Worm (Caenorhabditis elegans) whole organism, L1 larva: Measurements from ENCODE around the gene D1025.1.
A peak's percentile ranks its signal among the peaks of the same experiment; 100 is the strongest.

Experiments used
- C04F5.9 ChIP-seq: sonication (generic microtip); optimal IDR thresholded peaks from 2 replicates; lab custom pipeline; 2016; ENCODE audit warnings: missing genetic modification characterization, missing compliant biosample characterization
- F16B12.6 ChIP-seq: fragments of 150-350 bp; optimal IDR thresholded peaks from 2 replicates; lab custom pipeline; 2014; ENCODE audit warnings: missing biosample characterization, missing genetic modification characterization
- alr-1 ChIP-seq: fragments of 200-800 bp; sonication (Bioruptor generic); optimal IDR thresholded peaks from 2 replicates; lab custom pipeline; 2018; ENCODE audit warnings: borderline replicate concordance, mild to moderate bottlenecking, missing genetic modification characterization, missing compliant biosample characterization
- ama-1 ChIP-seq: fragments of 150-350 bp; optimal IDR thresholded peaks from 2 replicates; lab custom pipeline; 2014
- blmp-1 ChIP-seq: fragments of 150-350 bp; optimal IDR thresholded peaks from 2 replicates; lab custom pipeline; 2014; ENCODE audit warnings: missing biosample characterization, missing genetic modification characterization
- ceh-82 ChIP-seq, 3 experiments: fragments of 150-350 bp in 1 of 3; sonication (generic microtip) in 2 of 3; optimal IDR thresholded peaks; 2 replicates each; lab custom pipeline; 2014 to 2017; ENCODE audit warnings: missing biosample characterization in 3 of 3, missing genetic modification characterization in 3 of 3
- ceh-90 ChIP-seq: sonication (generic microtip); optimal IDR thresholded peaks from 2 replicates; lab custom pipeline; 2016; ENCODE audit warnings: missing genetic modification characterization, missing compliant biosample characterization
- ces-1 ChIP-seq: fragments of 150-350 bp; optimal IDR thresholded peaks from 2 replicates; lab custom pipeline; 2014; ENCODE audit warnings: missing biosample characterization, missing genetic modification reagents, missing genetic modification characterization
- efl-1 ChIP-seq, 4 experiments: fragments of 150-350 bp; optimal IDR thresholded peaks in 3 of 4; peaks in 1 of 4; 1 replicate in 1 of 4; 2 replicates in 3 of 4; lab custom pipeline; 2014; ENCODE audit warnings: missing biosample characterization in 2 of 4, missing genetic modification characterization in 2 of 4, missing genetic modification reagents in 2 of 4
- egl-13 ChIP-seq: sonication (generic microtip); optimal IDR thresholded peaks from 2 replicates; lab custom pipeline; 2016; ENCODE audit warnings: missing genotype, missing genetic modification reagents, missing genetic modification characterization, missing compliant biosample characterization
- egl-27 ChIP-seq, 2 experiments: fragments of 150-350 bp in 1 of 2; sonication (generic microtip); optimal IDR thresholded peaks; 3 replicates each; lab custom pipeline; 2017 to 2018; ENCODE audit warnings: missing biosample characterization in 2 of 2, missing genetic modification characterization in 2 of 2, missing genetic modification reagents in 2 of 2
- elt-2 ChIP-seq: sonication (generic microtip); optimal IDR thresholded peaks from 2 replicates; lab custom pipeline; 2016; ENCODE audit warnings: missing genetic modification characterization, mild to moderate bottlenecking, inconsistent platforms, missing compliant biosample characterization, missing genetic modification reagents
- elt-3 ChIP-seq, 6 experiments: fragments of 150-350 bp in 1 of 6; sonication (generic microtip); optimal IDR thresholded peaks; 2 replicates each; lab custom pipeline; 2017 to 2018; ENCODE audit warnings: missing biosample characterization in 6 of 6, missing genetic modification characterization in 6 of 6, inconsistent platforms in 1 of 6
- ets-5 ChIP-seq: fragments of 200-800 bp; sonication (Bioruptor generic); IDR thresholded peaks from 2 replicates; pipeline ENCODE4 v1.3.6; 2022; ENCODE audit warnings: missing genetic modification characterization, missing compliant biosample characterization
- fkh-4 ChIP-seq: sonication (generic microtip); optimal IDR thresholded peaks from 2 replicates; lab custom pipeline; 2016; ENCODE audit warnings: missing compliant biosample characterization, missing genetic modification characterization, borderline replicate concordance
- grh-1 ChIP-seq: fragments of 200-800 bp; sonication (Bioruptor generic); IDR thresholded peaks from 2 replicates; pipeline ENCODE4 v1.3.6; 2022; ENCODE audit warnings: missing genetic modification reagents, missing genetic modification characterization, missing compliant biosample characterization
- hlh-17 ChIP-seq: fragments of 200-800 bp; sonication (Bioruptor generic); optimal IDR thresholded peaks from 2 replicates; lab custom pipeline; 2018; ENCODE audit warnings: missing genetic modification characterization, mild to moderate bottlenecking, missing compliant biosample characterization, moderate library complexity, borderline replicate concordance
- lin-13 ChIP-seq: fragments of 150-350 bp; optimal IDR thresholded peaks from 2 replicates; lab custom pipeline; 2014; ENCODE audit warnings: missing biosample characterization, missing genetic modification reagents, missing genetic modification characterization
- lin-14 ChIP-seq: fragments of 200-800 bp; sonication (Bioruptor generic); optimal IDR thresholded peaks from 2 replicates; lab custom pipeline; 2018; ENCODE audit warnings: mild to moderate bottlenecking, missing genetic modification characterization, moderate library complexity, missing compliant biosample characterization
- mdl-1 ChIP-seq, 2 experiments: fragments of 150-350 bp; optimal IDR thresholded peaks; 2 replicates each; lab custom pipeline; 2014 to 2017; ENCODE audit warnings: missing biosample characterization in 2 of 2, missing genetic modification characterization in 2 of 2, inconsistent platforms in 1 of 2
- mef-2 ChIP-seq: fragments of 150-350 bp; optimal IDR thresholded peaks from 2 replicates; lab custom pipeline; 2014; ENCODE audit warnings: missing biosample characterization, missing genetic modification characterization
- nhr-11 ChIP-seq: fragments of 150-350 bp; optimal IDR thresholded peaks from 2 replicates; lab custom pipeline; 2014; ENCODE audit warnings: missing biosample characterization, missing genetic modification characterization
- nhr-47 ChIP-seq: sonication (generic microtip); optimal IDR thresholded peaks from 2 replicates; lab custom pipeline; 2016; ENCODE audit warnings: mild to moderate bottlenecking, missing genetic modification characterization, moderate library complexity, missing compliant biosample characterization
- nhr-71 ChIP-seq: sonication (generic microtip); optimal IDR thresholded peaks from 2 replicates; lab custom pipeline; 2016; ENCODE audit warnings: mild to moderate bottlenecking, missing genetic modification characterization, moderate library complexity, missing compliant biosample characterization
- nhr-85 ChIP-seq: sonication (generic microtip); peaks from one replicate; lab custom pipeline; 2016; ENCODE audit warnings: missing genetic modification characterization, inconsistent platforms, missing compliant biosample characterization
- pag-3 ChIP-seq: sonication (generic microtip); optimal IDR thresholded peaks from 2 replicates; lab custom pipeline; 2017; ENCODE audit warnings: missing genetic modification characterization, mild to moderate bottlenecking, missing compliant biosample characterization, antibody characterized with exemption, borderline replicate concordance; ENCODE audit not compliant: insufficient read depth
- pax-3 ChIP-seq: fragments of 200-800 bp; sonication (Bioruptor generic); optimal IDR thresholded peaks from 2 replicates; lab custom pipeline; 2018; ENCODE audit warnings: mild to moderate bottlenecking, missing genetic modification characterization, moderate library complexity, missing compliant biosample characterization
- pqm-1 ChIP-seq: sonication (generic microtip); optimal IDR thresholded peaks from 3 replicates; lab custom pipeline; 2017; ENCODE audit warnings: missing biosample characterization, missing genetic modification characterization
- snu-23 ChIP-seq: sonication (generic microtip); optimal IDR thresholded peaks from 2 replicates; lab custom pipeline; 2016; ENCODE audit warnings: missing genetic modification characterization, missing compliant biosample characterization
- sox-4 ChIP-seq: sonication (generic microtip); optimal IDR thresholded peaks from 2 replicates; lab custom pipeline; 2016; ENCODE audit warnings: missing genetic modification characterization, missing compliant biosample characterization
- swsn-7 ChIP-seq: sonication (generic microtip); optimal IDR thresholded peaks from 2 replicates; lab custom pipeline; 2016; ENCODE audit warnings: missing genetic modification characterization, missing compliant biosample characterization
- tlp-1 ChIP-seq: fragments of 150-350 bp; optimal IDR thresholded peaks from 2 replicates; lab custom pipeline; 2014; ENCODE audit warnings: missing biosample characterization, missing genetic modification characterization
- unc-30 ChIP-seq: sonication (generic microtip); optimal IDR thresholded peaks from 2 replicates; lab custom pipeline; 2017; ENCODE audit warnings: missing biosample characterization, missing genetic modification characterization
- xbp-1 ChIP-seq: sonication (generic microtip); optimal IDR thresholded peaks from 2 replicates; lab custom pipeline; 2016; ENCODE audit warnings: missing genetic modification characterization, missing compliant biosample characterization
- zag-1 ChIP-seq: fragments of 150-350 bp; optimal IDR thresholded peaks from 2 replicates; lab custom pipeline; 2014; ENCODE audit warnings: missing biosample characterization, missing genetic modification characterization
- zip-4 ChIP-seq: fragments of 200-800 bp; sonication (Bioruptor generic); optimal IDR thresholded peaks from 2 replicates; lab custom pipeline; 2018; ENCODE audit warnings: mild to moderate bottlenecking, missing genetic modification characterization, moderate library complexity, missing compliant biosample characterization
- ztf-11 ChIP-seq, 2 experiments: sonication (generic microtip); optimal IDR thresholded peaks; 2 replicates each; lab custom pipeline; 2016 to 2017; ENCODE audit warnings: missing genetic modification characterization in 2 of 2, missing biosample characterization in 1 of 2, missing compliant biosample characterization in 1 of 2

D1025.1 gene

DNA sequence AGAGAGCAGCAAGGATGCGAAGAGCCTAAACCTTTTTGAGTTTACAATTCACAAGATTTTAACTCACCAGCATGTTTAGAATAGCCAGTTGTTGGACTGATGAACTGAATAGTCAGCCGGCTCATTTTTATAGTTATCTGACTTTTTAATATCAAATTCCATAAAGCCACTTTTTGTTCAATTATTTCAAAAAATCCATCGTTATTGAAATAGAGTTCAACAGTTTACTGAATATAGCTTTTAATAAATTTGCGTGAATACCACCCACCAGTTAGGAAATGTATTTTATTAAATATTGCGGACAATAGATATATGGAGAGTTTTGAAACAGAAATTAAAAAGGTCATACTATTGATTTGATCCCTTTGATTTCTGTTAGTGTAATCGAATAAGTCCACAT is 9.5 kb downstream of the D1025.1 start, which contains the start of gene nspc-20:
Gene nspc-20, minus strand, starts transcription at position 101 of the 400 bp plus-strand sequence.
- TF ChIP-seq zip-4 (GFP tag; lab: Kevin White, UChicago) (no peak), hlh-17 (GFP tag; lab: Kevin White, UChicago) (no peak), xbp-1 (no peak), fkh-4 (tag; lab: Kevin White, UChicago) (no peak), swsn-7 (tag; lab: Kevin White, UChicago) (no peak), egl-27 (tag; optimal IDR thresholded peaks at IDR 0.05; lab: Kevin White, UChicago) (no peak), F16B12.6 (tag; lab: Kevin White, UChicago) (no peak), nhr-71 (tag; lab: Kevin White, UChicago) (no peak), unc-30 (tag; lab: Kevin White, UChicago) (no peak), sox-4 (tag; lab: Kevin White, UChicago) (no peak)
- TF ChIP-seq, all 84 proteins: peak for 0

DNA sequence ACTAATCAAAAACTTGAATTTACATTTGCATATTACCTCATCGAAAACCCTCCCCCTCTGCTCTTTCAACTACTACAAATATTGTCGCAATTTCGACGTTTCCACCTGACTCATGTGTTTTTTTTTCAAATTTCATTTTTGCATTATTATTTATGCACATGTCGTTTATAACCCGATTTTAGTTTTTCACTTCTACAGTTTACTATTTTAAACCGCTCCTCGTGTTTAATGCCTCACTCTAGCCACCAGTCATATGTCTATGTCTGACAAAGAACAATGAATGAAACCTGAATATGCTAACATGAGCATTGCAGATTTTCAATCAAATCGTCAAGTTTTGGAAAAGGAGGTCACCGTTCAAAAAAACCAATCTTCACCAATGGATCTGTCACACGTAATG is 13.6 kb downstream of the D1025.1 start, which contains the start of gene T24C2.5:
Gene T24C2.5, plus strand, starts transcription at position 301 of the 400 bp plus-strand sequence.
- TF ChIP-seq elt-2 (tag; lab: Kevin White, UChicago) (no peak), lin-13 (GFP tag; lab: Kevin White, UChicago) (no peak), grh-1 (no peak), lin-14 (GFP tag; lab: Kevin White, UChicago) (no peak), ceh-90 (tag; lab: Kevin White, UChicago) (no peak), ztf-11 (tag; optimal IDR thresholded peaks at IDR 0.05; lab: Kevin White, UChicago) (no peak), zip-4 (GFP tag; lab: Kevin White, UChicago) (no peak), F16B12.6 (tag; lab: Kevin White, UChicago) (no peak), pag-3 (tag; lab: Kevin White, UChicago) (no peak)

DNA sequence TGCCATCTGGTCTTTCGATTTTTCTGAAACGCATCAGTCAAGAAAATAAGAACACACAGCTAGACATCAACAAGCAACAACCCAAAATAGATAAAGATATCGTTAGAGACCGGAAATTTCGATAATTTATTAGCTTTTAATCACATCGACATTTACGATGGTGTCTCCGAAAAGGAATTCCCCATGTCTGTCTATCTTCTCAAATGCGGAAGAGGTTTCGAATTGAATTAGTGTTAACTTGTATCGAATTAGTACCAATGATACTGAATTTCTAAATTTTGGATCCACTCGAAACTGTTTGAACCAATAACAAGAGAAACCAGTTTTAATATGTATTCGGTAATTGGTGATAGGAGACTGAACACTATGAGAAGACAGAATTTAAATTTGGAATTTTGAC is 14.0 kb downstream of the D1025.1 start:
- TF ChIP-seq nhr-47 (tag; lab: Kevin White, UChicago) (no peak), swsn-7 (tag; lab: Kevin White, UChicago) (no peak), nhr-85 (tag; lab: Kevin White, UChicago) (peak; percentile 73), blmp-1 (tag; lab: Kevin White, UChicago) (peak; percentile 14), ama-1 (no peak), unc-30 (tag; lab: Kevin White, UChicago) (no peak), alr-1 (tag; lab: Kevin White, UChicago) (no peak)
- TF ChIP-seq, all 84 proteins: peak for 2

DNA sequence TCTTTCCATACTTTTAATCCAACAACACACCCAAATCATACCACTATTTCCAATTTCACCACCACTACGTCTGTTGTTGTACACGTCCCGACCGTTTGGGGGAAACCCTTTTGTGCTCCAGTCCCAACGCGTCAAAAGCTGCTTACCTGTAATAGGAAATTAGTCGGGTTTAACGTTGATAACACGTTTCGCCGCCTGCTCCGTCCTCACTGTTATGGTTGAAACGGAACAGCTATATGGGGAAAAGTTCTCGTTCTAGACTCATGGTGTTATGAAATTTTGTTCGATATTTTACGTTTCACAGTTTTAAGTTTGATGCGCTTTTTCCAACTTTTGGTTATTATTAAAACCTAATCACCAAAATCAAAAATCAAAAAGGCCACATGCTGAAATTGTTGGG is 15.3 kb downstream of the D1025.1 start:
- TF ChIP-seq elt-2 (tag; lab: Kevin White, UChicago) (peak; percentile 37), hlh-17 (GFP tag; lab: Kevin White, UChicago) (no peak)

DNA sequence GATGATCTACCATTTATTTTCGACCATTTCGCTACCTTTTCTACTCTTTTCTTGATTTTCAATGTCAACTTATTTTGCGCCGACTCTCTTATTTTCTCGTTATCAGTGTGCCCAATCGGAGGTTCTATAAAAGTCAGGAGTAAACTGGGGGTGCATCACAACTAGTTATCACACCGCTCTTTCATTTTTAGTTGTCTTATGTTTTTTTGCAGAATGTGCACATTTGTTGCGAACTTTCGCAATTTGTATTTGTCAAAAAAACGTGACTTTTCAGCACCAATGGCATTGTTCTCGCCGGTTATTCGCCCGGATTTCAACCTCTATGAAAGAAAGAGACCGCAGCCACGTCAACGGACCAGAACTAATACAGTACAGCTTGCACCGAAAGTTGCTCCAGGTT is 17.1 kb downstream of the D1025.1 start:
- TF ChIP-seq zip-4 (GFP tag; lab: Kevin White, UChicago), result no peak
- TF ChIP-seq hlh-17 (GFP tag; lab: Kevin White, UChicago), result no peak
- TF ChIP-seq pax-3 (tag; lab: Kevin White, UChicago), result no peak
- TF ChIP-seq ceh-82 (tag; optimal IDR thresholded peaks at IDR 0.05; lab: Kevin White, UChicago), result no peak
- TF ChIP-seq lin-14 (GFP tag; lab: Kevin White, UChicago), result no peak
- no peak for TF ChIP-seq efl-1 (optimal IDR thresholded peaks at IDR 0.05; lab: Kevin White, UChicago)
- peak in 1 of 2 experiments; percentile 51 for TF ChIP-seq efl-1 (GFP tag; optimal IDR thresholded peaks at IDR 0.05 in 1 of 2; lab: Kevin White, UChicago)
- TF ChIP-seq elt-2 (tag; lab: Kevin White, UChicago), result peak; percentile 52

DNA sequence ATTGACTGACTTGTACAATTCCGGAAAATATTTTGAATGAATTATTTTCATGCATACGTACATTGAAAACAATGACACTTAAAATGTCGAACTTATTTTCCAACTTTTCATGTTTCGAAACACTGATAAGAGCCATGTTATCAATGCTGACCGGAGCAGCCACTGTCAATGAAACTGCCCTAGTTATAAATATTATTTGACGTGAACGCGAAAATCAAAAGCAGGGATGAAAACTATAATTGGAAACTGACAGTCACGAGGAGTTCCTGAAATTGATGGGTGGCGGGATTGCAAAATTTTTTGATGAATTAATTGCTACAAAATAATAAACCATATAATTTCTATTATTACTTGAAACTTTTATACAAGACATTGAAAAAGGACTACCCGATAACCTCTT is 18.9 kb downstream of the D1025.1 start:
- no peak for TF ChIP-seq ceh-90 (tag; lab: Kevin White, UChicago)
- TF ChIP-seq elt-2 (tag; lab: Kevin White, UChicago), result peak; percentile 47

DNA sequence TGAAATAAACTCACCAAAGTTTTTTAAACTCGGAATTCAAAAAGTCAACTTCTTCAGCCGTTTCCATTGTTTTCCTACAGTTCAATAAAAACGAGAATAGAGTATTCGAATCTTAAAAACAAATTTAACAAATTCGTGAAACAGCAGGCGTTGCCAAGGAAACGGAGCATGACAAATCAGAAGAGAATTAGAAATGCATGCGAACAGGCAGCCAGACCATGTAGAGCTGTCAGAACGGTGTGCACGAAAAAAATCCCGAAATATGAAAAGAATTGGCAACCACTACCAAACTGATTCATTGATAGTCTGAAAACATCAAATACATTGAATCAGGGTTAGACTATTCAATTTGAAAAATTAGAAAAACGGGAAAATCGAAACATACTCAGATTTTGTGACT is 21.4 kb downstream of the D1025.1 start, which contains the start of gene fbxa-81:
Gene fbxa-81, minus strand, starts transcription at position 101 of the 400 bp plus-strand sequence.
- TF ChIP-seq ces-1 (GFP tag; lab: Kevin White, UChicago) (no peak), hlh-17 (GFP tag; lab: Kevin White, UChicago) (no peak), elt-3 (tag; optimal IDR thresholded peaks at IDR 0.05; lab: Kevin White, UChicago) (no peak), snu-23 (GFP tag; lab: Kevin White, UChicago) (no peak), nhr-11 (tag; lab: Kevin White, UChicago) (no peak), tlp-1 (tag; lab: Kevin White, UChicago) (no peak), blmp-1 (tag; lab: Kevin White, UChicago) (no peak), mdl-1 (tag; optimal IDR thresholded peaks at IDR 0.05; lab: Kevin White, UChicago) (no peak), zag-1 (tag; lab: Kevin White, UChicago) (no peak), ets-5 (GFP tag; lab: Robert Waterston, UW) (no peak), nhr-47 (tag; lab: Kevin White, UChicago) (no peak), egl-13 (no peak), fkh-4 (tag; lab: Kevin White, UChicago) (no peak), pqm-1 (tag; lab: Kevin White, UChicago) (no peak), mef-2 (tag; lab: Kevin White, UChicago) (no peak), C04F5.9 (tag; lab: Kevin White, UChicago) (no peak)
